Fruit fly (Drosophila melanogaster) whole organism, embryonic: Measurements from ENCODE around the gene CG4133.

Experiments
- Blimp-1 ChIP-seq: fragments of 200-800 bp; sonication (Bioruptor generic); optimal IDR thresholded peaks from 3 replicates; lab custom pipeline; 2018; ENCODE audit warnings: missing biosample characterization, missing genetic modification characterization, mild to moderate bottlenecking, moderate library complexity, missing genetic modification reagents
- BtbVII ChIP-seq: fragments of 200-800 bp; sonication (Bioruptor generic); optimal IDR thresholded peaks from 3 replicates; lab custom pipeline; 2017; ENCODE audit warnings: missing biosample characterization, mild to moderate bottlenecking, missing genetic modification characterization
- CG10543 ChIP-seq: fragments of 200-800 bp; sonication (Bioruptor generic); optimal IDR thresholded peaks from 3 replicates; lab custom pipeline; 2017; ENCODE audit warnings: missing biosample characterization, mild to moderate bottlenecking, missing genetic modification characterization, moderate library complexity
- CG10959 ChIP-seq: fragments of 200-800 bp; sonication (Bioruptor generic); IDR thresholded peaks from 2 replicates; pipeline ENCODE4 v1.3.6; 2022; ENCODE audit warnings: missing biosample characterization, missing genetic modification characterization
- CG11085 ChIP-seq: fragments of 200-800 bp; sonication (Bioruptor generic); IDR thresholded peaks from 2 replicates; pipeline ENCODE4 v1.3.6; 2022; ENCODE audit warnings: missing biosample characterization, missing genetic modification characterization
- CG11504 ChIP-seq: fragments of 200-800 bp; sonication (Bioruptor generic); optimal IDR thresholded peaks from 3 replicates; lab custom pipeline; 2019; ENCODE audit warnings: missing biosample characterization, mild to moderate bottlenecking, missing genetic modification characterization, moderate library complexity
- CG11696 ChIP-seq: fragments of 200-800 bp; sonication (Bioruptor generic); IDR thresholded peaks from 2 replicates; pipeline ENCODE4 v1.3.6; 2022; ENCODE audit warnings: missing biosample characterization, missing genetic modification characterization
- CG12071 ChIP-seq: fragments of 200-800 bp; sonication (Bioruptor generic); optimal IDR thresholded peaks from 3 replicates; lab custom pipeline; 2018; ENCODE audit warnings: missing biosample characterization, mild to moderate bottlenecking, missing genetic modification characterization
- CG14860 ChIP-seq: fragments of 200-800 bp; sonication (Bioruptor generic); IDR thresholded peaks from 3 replicates; pipeline ENCODE4 v1.3.6; 2022; ENCODE audit warnings: missing biosample characterization, missing genetic modification characterization; ENCODE audit not compliant: partially characterized antibody
- CG15269 ChIP-seq: fragments of 200-800 bp; sonication (Bioruptor generic); optimal IDR thresholded peaks from 2 replicates; lab custom pipeline; 2018; ENCODE audit warnings: missing biosample characterization, mild to moderate bottlenecking, missing genetic modification characterization, moderate library complexity
- CG1602 ChIP-seq: fragments of 200-800 bp; sonication (Bioruptor generic); optimal IDR thresholded peaks from 3 replicates; lab custom pipeline; 2016; ENCODE audit warnings: missing biosample characterization, missing genetic modification characterization
- CG1603 ChIP-seq: fragments of 200-800 bp; sonication (Bioruptor generic); optimal IDR thresholded peaks from 2 replicates; lab custom pipeline; 2019; ENCODE audit warnings: missing biosample characterization, mild to moderate bottlenecking, missing genetic modification characterization, moderate library complexity
- CG17385 ChIP-seq: fragments of 200-800 bp; sonication (Bioruptor generic); optimal IDR thresholded peaks from 3 replicates; lab custom pipeline; 2018; ENCODE audit warnings: missing biosample characterization, mild to moderate bottlenecking, missing genetic modification characterization
- CG2202 ChIP-seq: fragments of 200-800 bp; sonication (Bioruptor generic); optimal IDR thresholded peaks from 2 replicates; lab custom pipeline; 2018; ENCODE audit warnings: missing biosample characterization, mild to moderate bottlenecking, missing genetic modification characterization
- CG31441 ChIP-seq: fragments of 200-800 bp; sonication (Bioruptor generic); IDR thresholded peaks from 2 replicates; pipeline ENCODE4 v1.3.6; 2022; ENCODE audit warnings: missing biosample characterization, missing genetic modification characterization
- CG32532 ChIP-seq: fragments of 200-800 bp; sonication (Bioruptor generic); IDR thresholded peaks from 2 replicates; pipeline ENCODE4 v1.3.6; 2022; ENCODE audit warnings: missing biosample characterization, missing genetic modification characterization
- CG32772 ChIP-seq: fragments of 200-800 bp; sonication (Bioruptor generic); IDR thresholded peaks from 2 replicates; pipeline ENCODE4 v1.3.6; 2022; ENCODE audit warnings: missing biosample characterization, missing genetic modification characterization
- CG33213 ChIP-seq: fragments of 200-800 bp; sonication (Bioruptor generic); optimal IDR thresholded peaks from 3 replicates; lab custom pipeline; 2016; ENCODE audit warnings: missing biosample characterization, missing genetic modification characterization
- CG42726 ChIP-seq: fragments of 200-800 bp; sonication (Bioruptor generic); IDR thresholded peaks from 2 replicates; pipeline ENCODE4 v1.3.6; 2022; ENCODE audit warnings: missing biosample characterization, missing genetic modification characterization; ENCODE audit not compliant: partially characterized antibody
- CG6813 ChIP-seq: fragments of 200-800 bp; sonication (Bioruptor generic); optimal IDR thresholded peaks from 2 replicates; lab custom pipeline; 2017; ENCODE audit warnings: missing biosample characterization, missing genetic modification characterization, mild to moderate bottlenecking, moderate library complexity, missing genetic modification reagents
- CG7372 ChIP-seq: fragments of 200-800 bp; sonication (Bioruptor generic); IDR thresholded peaks from 2 replicates; pipeline ENCODE4 v1.3.6; 2022; ENCODE audit warnings: missing biosample characterization, missing genetic modification characterization
- CG8359 ChIP-seq: fragments of 200-800 bp; sonication (Bioruptor generic); optimal IDR thresholded peaks from 2 replicates; lab custom pipeline; 2017; ENCODE audit warnings: missing biosample characterization, mild to moderate bottlenecking, missing genetic modification characterization, borderline replicate concordance
- CkIIα-i1 ChIP-seq: fragments of 200-800 bp; sonication (Bioruptor generic); IDR thresholded peaks from 2 replicates; pipeline ENCODE4 v1.3.6; 2022; ENCODE audit warnings: missing biosample characterization, missing genetic modification characterization
- D19A ChIP-seq: fragments of 200-800 bp; optimal IDR thresholded peaks from 3 replicates; lab custom pipeline; 2019; ENCODE audit warnings: missing biosample characterization, mild to moderate bottlenecking, missing genetic modification characterization, moderate library complexity
- Dll ChIP-seq: fragments of 200-800 bp; sonication (Bioruptor generic); IDR thresholded peaks from 4 replicates; pipeline ENCODE4 v1.3.6; 2022; ENCODE audit warnings: missing biosample characterization, missing genetic modification characterization; ENCODE audit not compliant: partially characterized antibody
- Fer1 ChIP-seq: fragments of 200-800 bp; sonication (Bioruptor generic); optimal IDR thresholded peaks from 2 replicates; lab custom pipeline; 2017; ENCODE audit warnings: missing biosample characterization, mild to moderate bottlenecking, missing genetic modification characterization
- HmgZ ChIP-seq: fragments of 200-800 bp; sonication (Bioruptor generic); optimal IDR thresholded peaks from 2 replicates; lab custom pipeline; 2018; ENCODE audit warnings: missing biosample characterization, mild to moderate bottlenecking, missing genetic modification characterization
- Hmr ChIP-seq: fragments of 200-800 bp; sonication (Bioruptor generic); optimal IDR thresholded peaks from 3 replicates; lab custom pipeline; 2017; ENCODE audit warnings: mild to moderate bottlenecking, missing biosample characterization, missing genetic modification reagents, missing genetic modification characterization
- Hr78 ChIP-seq, 2 experiments: fragments of 200-800 bp in 1 of 2; fragments of >200 bp in 1 of 2; sonication (Bioruptor generic) in 1 of 2; optimal IDR thresholded peaks; 2 replicates each; lab custom pipeline; 2017 to 2019; ENCODE audit warnings: missing biosample characterization in 2 of 2, missing genetic modification characterization in 2 of 2, mild to moderate bottlenecking in 1 of 2, moderate library complexity in 1 of 2
- Ssrp ChIP-seq: fragments of 200-800 bp; sonication (Bioruptor generic); optimal IDR thresholded peaks from 2 replicates; lab custom pipeline; 2018; ENCODE audit warnings: missing biosample characterization, mild to moderate bottlenecking, missing genetic modification characterization, moderate library complexity
- ase ChIP-seq: fragments of 200-800 bp; sonication (Bioruptor generic); IDR thresholded peaks from 3 replicates; pipeline ENCODE4 v1.3.6; 2022; ENCODE audit warnings: missing biosample characterization, missing genetic modification characterization
- ash1 ChIP-seq: fragments of 200-800 bp; sonication (Bioruptor generic); optimal IDR thresholded peaks from 2 replicates; lab custom pipeline; 2018; ENCODE audit warnings: missing biosample characterization, mild to moderate bottlenecking, missing genetic modification characterization
- chn ChIP-seq: fragments of 200-800 bp; sonication (Bioruptor generic); optimal IDR thresholded peaks from 2 replicates; lab custom pipeline; 2016; ENCODE audit warnings: missing biosample characterization, missing genetic modification characterization
- crc ChIP-seq: fragments of 200-800 bp; sonication (Bioruptor generic); optimal IDR thresholded peaks from 2 replicates; lab custom pipeline; 2016; ENCODE audit warnings: missing biosample characterization, missing genetic modification characterization
- dan ChIP-seq: fragments of 200-800 bp; sonication (Bioruptor generic); IDR thresholded peaks from 2 replicates; pipeline ENCODE4 v1.3.6; 2022; ENCODE audit warnings: missing biosample characterization, missing genetic modification characterization
- emc ChIP-seq: fragments of 200-800 bp; sonication (Bioruptor generic); optimal IDR thresholded peaks from 2 replicates; lab custom pipeline; 2016; ENCODE audit warnings: missing biosample characterization, missing genetic modification characterization
- esg ChIP-seq: fragments of 200-800 bp; sonication (Bioruptor generic); conservative IDR thresholded peaks from 2 replicates; pipeline ENCODE4 v1.3.6; 2022; ENCODE audit warnings: missing biosample characterization, missing genetic modification characterization
- fd3F ChIP-seq: fragments of 200-800 bp; sonication (Bioruptor generic); optimal IDR thresholded peaks from 2 replicates; lab custom pipeline; 2018; ENCODE audit warnings: missing biosample characterization, mild to moderate bottlenecking, missing genetic modification characterization, moderate library complexity
- fd96Cb ChIP-seq: fragments of 200-800 bp; sonication (Bioruptor generic); optimal IDR thresholded peaks from 2 replicates; lab custom pipeline; 2018; ENCODE audit warnings: missing biosample characterization, mild to moderate bottlenecking, missing genetic modification characterization, moderate library complexity
- gem ChIP-seq: fragments of 200-800 bp; sonication (Bioruptor generic); optimal IDR thresholded peaks from 2 replicates; lab custom pipeline; 2019; ENCODE audit warnings: missing biosample characterization, mild to moderate bottlenecking, missing genetic modification characterization, moderate library complexity
- ind ChIP-seq: fragments of 200-800 bp; sonication (Bioruptor generic); optimal IDR thresholded peaks from 3 replicates; lab custom pipeline; 2016; ENCODE audit warnings: missing biosample characterization, missing genetic modification characterization
- lilli ChIP-seq: fragments of 200-800 bp; sonication (Bioruptor generic); optimal IDR thresholded peaks from 3 replicates; lab custom pipeline; 2016; ENCODE audit warnings: missing biosample characterization, missing genetic modification characterization
- lola ChIP-seq, 3 experiments: fragments of >200 bp in 2 of 3; fragments of 200-800 bp in 1 of 3; sonication (Bioruptor generic) in 1 of 3; optimal IDR thresholded peaks; 2 replicates each; lab custom pipeline; 2017 to 2019; ENCODE audit warnings: missing biosample characterization in 3 of 3, missing genetic modification characterization in 3 of 3, mild to moderate bottlenecking in 1 of 3, moderate library complexity in 1 of 3
- mirr ChIP-seq: fragments of 200-800 bp; sonication (Bioruptor generic); optimal IDR thresholded peaks from 3 replicates; lab custom pipeline; 2018; ENCODE audit warnings: missing biosample characterization, mild to moderate bottlenecking, missing genetic modification characterization
- nau ChIP-seq: fragments of 200-800 bp; sonication (Bioruptor generic); optimal IDR thresholded peaks from 3 replicates; lab custom pipeline; 2017; ENCODE audit warnings: missing biosample characterization, mild to moderate bottlenecking, missing genetic modification characterization, missing genetic modification reagents
- p53 ChIP-seq: fragments of 200-800 bp; sonication (Bioruptor generic); optimal IDR thresholded peaks from 2 replicates; lab custom pipeline; 2016; ENCODE audit warnings: missing biosample characterization, missing genetic modification characterization
- sd ChIP-seq: fragments of 200-800 bp; sonication (Bioruptor generic); optimal IDR thresholded peaks from 3 replicates; lab custom pipeline; 2018; ENCODE audit warnings: missing biosample characterization, mild to moderate bottlenecking, missing genetic modification characterization, moderate library complexity
- sna ChIP-seq: fragments of 200-800 bp; sonication (Bioruptor generic); IDR thresholded peaks from 2 replicates; pipeline ENCODE4 v1.3.6; 2022; ENCODE audit warnings: missing biosample characterization, missing genetic modification characterization; ENCODE audit not compliant: partially characterized antibody
- zen ChIP-seq: fragments of 200-800 bp; sonication (Bioruptor generic); optimal IDR thresholded peaks from 3 replicates; lab custom pipeline; 2018; ENCODE audit warnings: missing biosample characterization, mild to moderate bottlenecking, missing genetic modification characterization, moderate library complexity
- zen2 ChIP-seq: fragments of 200-800 bp; sonication (Bioruptor generic); IDR thresholded peaks from 3 replicates; pipeline ENCODE4 v1.3.6; 2022; ENCODE audit warnings: missing biosample characterization, missing genetic modification characterization; ENCODE audit not compliant: partially characterized antibody

CG4133 gene

DNA sequence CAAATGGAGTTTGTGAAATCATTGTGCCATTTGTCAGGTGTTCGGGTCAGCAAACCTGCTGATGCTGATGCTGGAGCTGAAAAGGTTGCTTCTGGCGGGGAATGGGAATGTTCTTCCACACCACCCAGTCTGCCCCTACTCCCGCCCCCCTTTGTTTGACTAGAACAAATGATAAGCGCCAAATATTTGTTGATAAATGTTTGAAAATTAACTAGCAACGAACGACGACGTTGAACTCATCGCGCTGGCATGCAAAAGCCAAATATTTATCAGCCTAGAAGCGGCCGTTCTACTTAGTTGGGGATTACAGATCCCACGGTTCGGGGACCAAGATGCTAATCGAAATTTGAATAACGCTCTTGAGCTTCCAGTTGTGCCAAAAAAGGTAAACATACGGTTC is 29.8 kb upstream of the CG4133 start (continued):
- TF ChIP-seq CG42726 (no peak), CG7372 (no peak), lola (GFP tag; optimal IDR thresholded peaks at IDR 0.05; lab: Kevin White, UChicago) (no peak), CG15269 (tag; lab: Kevin White, UChicago) (no peak), zen2 (GFP tag; lab: Robert Waterston, UW) (no peak), Fer1 (GFP tag; lab: Kevin White, UChicago) (peak; percentile 21), sd (peak; percentile 90), Hmr (GFP tag; lab: Kevin White, UChicago) (peak; percentile 52), CG32772 (GFP tag; lab: Robert Waterston, UW) (no peak), HmgZ (tag; lab: Kevin White, UChicago) (peak; percentile 10), gem (tag; lab: Kevin White, UChicago) (peak; percentile 13), CG11504 (tag; lab: Kevin White, UChicago) (peak; percentile 12), CG10543 (GFP tag; lab: Kevin White, UChicago) (no peak), Dll (GFP tag; lab: Robert Waterston, UW) (no peak), CG33213 (GFP tag; lab: Kevin White, UChicago) (no peak), Hr78 (GFP tag; optimal IDR thresholded peaks at IDR 0.05; lab: Kevin White, UChicago) (no peak), CG1602 (GFP tag; lab: Kevin White, UChicago) (no peak), Blimp-1 (peak; percentile 8), CG10959 (GFP tag; lab: Robert Waterston, UW) (no peak), ind (no peak), fd3F (GFP tag; lab: Kevin White, UChicago) (peak; percentile 6), dan (no peak), BtbVII (GFP tag; lab: Kevin White, UChicago) (peak; percentile 39), CG11696 (GFP tag; lab: Robert Waterston, UW) (no peak), D19A (tag; lab: Kevin White, UChicago) (no peak), nau (peak; percentile 19), CG6813 (GFP tag; lab: Kevin White, UChicago) (peak; percentile 56), lilli (GFP tag; lab: Kevin White, UChicago) (no peak), CG14860 (GFP tag; lab: Robert Waterston, UW) (no peak), crc (GFP tag; lab: Kevin White, UChicago) (no peak), fd96Cb (tag; lab: Kevin White, UChicago) (no peak), CG31441 (GFP tag; lab: Robert Waterston, UW) (no peak), ash1 (GFP tag; lab: Kevin White, UChicago) (no peak), sna (GFP tag; lab: Robert Waterston, UW) (no peak), CG12071 (GFP tag; lab: Kevin White, UChicago) (peak; percentile 55), esg (GFP tag; lab: Robert Waterston, UW) (no peak), CG32532 (GFP tag; lab: Robert Waterston, UW) (no peak), CG2202 (peak; percentile 3), CG11085 (GFP tag; lab: Robert Waterston, UW) (no peak), Ssrp (no peak), zen (tag; lab: Kevin White, UChicago) (no peak), CkIIα-i1 (GFP tag; lab: Robert Waterston, UW) (no peak), CG17385 (GFP tag; lab: Kevin White, UChicago) (no peak), CG1603 (peak; percentile 43), emc (GFP tag; lab: Kevin White, UChicago) (no peak), chn (GFP tag; lab: Kevin White, UChicago) (no peak), CG8359 (GFP tag; lab: Kevin White, UChicago) (no peak), ase (no peak), p53 (GFP tag; lab: Kevin White, UChicago) (no peak), mirr (peak; percentile 10)
